Fruit fly (Drosophila melanogaster) whole organism, adult: ENCODE data around the gene Sgt.

Source experiments
- CG11617 ChIP-seq: fragments of 200-800 bp; sonication (Bioruptor generic); optimal IDR thresholded peaks from 2 replicates; lab custom pipeline; 2017; ENCODE audit warnings: mild to moderate bottlenecking, missing biosample characterization, missing genetic modification reagents, missing genetic modification characterization
- CG12768 ChIP-seq: fragments of 200-800 bp; sonication (Bioruptor generic); optimal IDR thresholded peaks from 2 replicates; lab custom pipeline; 2017; ENCODE audit warnings: missing biosample characterization, missing genetic modification characterization, mild to moderate bottlenecking, moderate library complexity, missing genetic modification reagents
- CG14711 ChIP-seq: fragments of 200-800 bp; sonication (Bioruptor generic); optimal IDR thresholded peaks from 2 replicates; lab custom pipeline; 2018; ENCODE audit warnings: missing biosample characterization, mild to moderate bottlenecking, missing genetic modification characterization, moderate library complexity
- CG1620 ChIP-seq: fragments of 200-800 bp; sonication (Bioruptor generic); optimal IDR thresholded peaks from 2 replicates; lab custom pipeline; 2016; ENCODE audit warnings: missing biosample characterization, missing genetic modification characterization
- CG33017 ChIP-seq: fragments of 200-800 bp; sonication (Bioruptor generic); optimal IDR thresholded peaks from 2 replicates; lab custom pipeline; 2018; ENCODE audit warnings: missing biosample characterization, mild to moderate bottlenecking, missing genetic modification characterization, moderate library complexity
- CG5204 ChIP-seq: fragments of 200-800 bp; sonication (Bioruptor generic); optimal IDR thresholded peaks from 2 replicates; lab custom pipeline; 2016; ENCODE audit warnings: missing biosample characterization, missing genetic modification characterization
- CG7045 ChIP-seq: fragments of 200-800 bp; sonication (Bioruptor generic); optimal IDR thresholded peaks from 2 replicates; lab custom pipeline; 2017; ENCODE audit warnings: missing biosample characterization, mild to moderate bottlenecking, missing genetic modification characterization
- CG7101 ChIP-seq: fragments of 200-800 bp; sonication (Bioruptor generic); optimal IDR thresholded peaks from 2 replicates; lab custom pipeline; 2018; ENCODE audit warnings: missing biosample characterization, mild to moderate bottlenecking, missing genetic modification characterization, moderate library complexity
- Clk ChIP-seq: fragments of 200-800 bp; sonication (Bioruptor generic); optimal IDR thresholded peaks from 2 replicates; lab custom pipeline; 2017; ENCODE audit warnings: missing biosample characterization, missing genetic modification characterization
- Crg-1 ChIP-seq: fragments of 200-800 bp; sonication (Bioruptor generic); optimal IDR thresholded peaks from 2 replicates; lab custom pipeline; 2016; ENCODE audit warnings: missing biosample characterization, missing genetic modification characterization
- Hr96 ChIP-seq: fragments of 200-800 bp; sonication (Bioruptor generic); optimal IDR thresholded peaks from 2 replicates; lab custom pipeline; 2016; ENCODE audit warnings: missing biosample characterization, missing genetic modification characterization
- Mnt ChIP-seq: fragments of 200-800 bp; sonication (Bioruptor generic); optimal IDR thresholded peaks from 2 replicates; lab custom pipeline; 2016; ENCODE audit warnings: missing biosample characterization, mild to moderate bottlenecking, missing genetic modification characterization
- bab1 ChIP-seq: fragments of 200-800 bp; sonication (Bioruptor generic); optimal IDR thresholded peaks from 3 replicates; lab custom pipeline; 2019; ENCODE audit warnings: missing biosample characterization, mild to moderate bottlenecking, missing genetic modification characterization, moderate library complexity
- cic ChIP-seq: fragments of 200-800 bp; sonication (Bioruptor generic); optimal IDR thresholded peaks from 2 replicates; lab custom pipeline; 2017; ENCODE audit warnings: missing biosample characterization, mild to moderate bottlenecking, missing genetic modification characterization, moderate library complexity
- cnc ChIP-seq, 2 experiments: fragments of >200 bp; optimal IDR thresholded peaks; 2 replicates each; lab custom pipeline; 2017
- kay ChIP-seq: fragments of 200-800 bp; sonication (Bioruptor generic); peaks from one replicate; lab custom pipeline; 2016; ENCODE audit warnings: missing biosample characterization, missing genetic modification characterization, borderline replicate concordance
- ovo ChIP-seq: fragments of 200-800 bp; sonication (Bioruptor generic); optimal IDR thresholded peaks from 2 replicates; lab custom pipeline; 2016; ENCODE audit warnings: missing biosample characterization, missing genetic modification characterization
- pad ChIP-seq: fragments of 200-800 bp; sonication (Bioruptor generic); optimal IDR thresholded peaks from 3 replicates; lab custom pipeline; 2017; ENCODE audit warnings: missing biosample characterization, missing genetic modification characterization, mild to moderate bottlenecking, moderate library complexity, missing genetic modification reagents
- tj ChIP-seq: fragments of 200-800 bp; sonication (Bioruptor generic); optimal IDR thresholded peaks from 3 replicates; lab custom pipeline; 2017; ENCODE audit warnings: missing biosample characterization, mild to moderate bottlenecking, missing genetic modification characterization, moderate library complexity
- toe ChIP-seq: fragments of 200-800 bp; sonication (Bioruptor generic); optimal IDR thresholded peaks from 2 replicates; lab custom pipeline; 2016; ENCODE audit warnings: missing biosample characterization, missing genetic modification characterization

The Sgt gene

DNA sequence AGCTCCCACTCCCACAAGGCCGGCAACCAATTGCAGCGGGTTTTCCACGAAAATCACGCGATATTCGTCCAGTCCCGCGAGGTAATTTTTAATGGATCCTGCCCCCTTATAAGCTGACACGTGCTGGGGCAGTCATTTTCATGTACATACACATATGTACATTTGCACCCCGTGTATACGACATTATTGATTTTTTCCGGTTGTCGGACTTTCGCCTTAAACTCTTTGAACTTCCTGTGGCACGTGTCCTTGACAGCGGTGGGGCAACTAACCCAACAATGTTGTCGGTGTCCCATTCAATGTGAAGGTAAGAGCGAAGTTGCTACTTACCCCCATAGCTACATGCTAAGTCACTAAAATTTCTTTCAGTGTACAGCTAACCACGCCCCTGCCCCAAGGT lies 19.3 kb upstream of the Sgt start:
- TF ChIP-seq Clk (GFP tag; lab: Kevin White, UChicago): no peak
- no peak for TF ChIP-seq CG12768 (GFP tag; lab: Kevin White, UChicago)
- TF ChIP-seq cic (GFP tag; lab: Kevin White, UChicago): no peak
- no peak for TF ChIP-seq CG11617 (GFP tag; lab: Kevin White, UChicago)
- no peak for TF ChIP-seq cnc (optimal IDR thresholded peaks at IDR 0.05; lab: Kevin White, UChicago)
- TF ChIP-seq CG33017 (tag; lab: Kevin White, UChicago): no peak
- TF ChIP-seq CG7101: no peak
- no peak for TF ChIP-seq CG14711 (tag; lab: Kevin White, UChicago)
- no peak for TF ChIP-seq ovo (GFP tag; lab: Kevin White, UChicago)
- no peak for TF ChIP-seq Crg-1 (GFP tag; lab: Kevin White, UChicago)
- TF ChIP-seq Hr96 (GFP tag; lab: Kevin White, UChicago): no peak
- TF ChIP-seq CG1620 (GFP tag; lab: Kevin White, UChicago): no peak

DNA sequence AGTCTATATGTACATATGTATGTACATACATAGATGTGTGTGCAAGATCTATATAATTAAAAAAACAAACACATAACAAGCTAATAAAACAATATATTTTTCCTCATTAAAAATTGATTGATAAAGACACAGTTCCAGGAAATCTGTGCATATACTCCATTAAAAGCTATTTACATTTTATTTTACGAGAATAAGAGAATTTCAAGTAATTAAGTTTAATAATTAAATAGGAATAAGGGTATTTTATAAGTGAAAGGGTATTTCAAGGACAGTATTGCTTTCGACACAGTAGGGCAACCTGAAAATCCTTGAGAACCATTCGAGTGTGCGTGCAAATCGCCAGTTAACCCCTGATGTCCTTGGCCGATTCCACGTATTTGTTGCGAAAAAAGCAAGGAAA lies 18.8 kb upstream of the Sgt start, which contains the start of gene CG5050:
Gene CG5050, plus strand, starts transcription at position 301 of the 400 bp plus-strand sequence.
- TF ChIP-seq pad: no peak
- no peak for TF ChIP-seq ovo (GFP tag; lab: Kevin White, UChicago)
- no peak for TF ChIP-seq CG7045 (GFP tag; lab: Kevin White, UChicago)
- no peak for TF ChIP-seq CG5204 (GFP tag; lab: Kevin White, UChicago)
- no peak for TF ChIP-seq kay (GFP tag; lab: Kevin White, UChicago)
- no peak for TF ChIP-seq Crg-1 (GFP tag; lab: Kevin White, UChicago)
- TF ChIP-seq Mnt: no peak
- TF ChIP-seq CG12768 (GFP tag; lab: Kevin White, UChicago): no peak
- no peak for TF ChIP-seq cnc (optimal IDR thresholded peaks at IDR 0.05; lab: Kevin White, UChicago)
- TF ChIP-seq CG33017 (tag; lab: Kevin White, UChicago): no peak
- no peak for TF ChIP-seq CG14711 (tag; lab: Kevin White, UChicago)
- TF ChIP-seq tj (GFP tag; lab: Kevin White, UChicago): no peak
- TF ChIP-seq Hr96 (GFP tag; lab: Kevin White, UChicago): no peak
- TF ChIP-seq CG7101: no peak
- TF ChIP-seq toe (GFP tag; lab: Kevin White, UChicago): no peak
- TF ChIP-seq CG1620 (GFP tag; lab: Kevin White, UChicago): no peak

DNA sequence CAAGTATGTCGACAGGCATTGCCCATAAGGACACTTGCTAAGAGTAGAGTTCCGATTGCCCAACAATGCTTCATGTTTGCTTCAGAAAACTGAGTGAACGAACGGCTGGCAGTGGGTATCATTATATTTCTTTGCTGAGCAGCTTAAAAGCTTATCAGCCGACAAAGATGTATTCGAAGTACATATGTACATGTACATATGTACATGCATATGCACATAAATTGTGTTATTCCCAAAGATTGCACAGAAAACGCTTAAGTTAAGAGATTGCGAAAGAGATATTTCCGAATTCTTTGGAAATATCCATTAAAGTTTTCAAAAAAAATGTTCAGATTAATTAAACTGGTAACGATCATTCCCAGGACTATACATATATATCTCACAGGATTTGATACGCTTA lies 15.6 kb upstream of the Sgt start, which contains the start of gene SPH93:
Gene SPH93, minus strand, starts transcription at position 101 of the 400 bp plus-strand sequence.
- TF ChIP-seq ovo (GFP tag; lab: Kevin White, UChicago) (no peak), cic (GFP tag; lab: Kevin White, UChicago) (no peak), CG7101 (no peak), Hr96 (GFP tag; lab: Kevin White, UChicago) (no peak), CG5204 (GFP tag; lab: Kevin White, UChicago) (no peak), toe (GFP tag; lab: Kevin White, UChicago) (no peak), CG11617 (GFP tag; lab: Kevin White, UChicago) (no peak), pad (no peak), CG12768 (GFP tag; lab: Kevin White, UChicago) (no peak), Mnt (no peak), bab1 (GFP tag; lab: Kevin White, UChicago) (no peak), CG1620 (GFP tag; lab: Kevin White, UChicago) (no peak), cnc (optimal IDR thresholded peaks at IDR 0.05; lab: Kevin White, UChicago) (no peak), CG33017 (tag; lab: Kevin White, UChicago) (no peak), CG7045 (GFP tag; lab: Kevin White, UChicago) (no peak), kay (GFP tag; lab: Kevin White, UChicago) (no peak), tj (GFP tag; lab: Kevin White, UChicago) (no peak)

DNA sequence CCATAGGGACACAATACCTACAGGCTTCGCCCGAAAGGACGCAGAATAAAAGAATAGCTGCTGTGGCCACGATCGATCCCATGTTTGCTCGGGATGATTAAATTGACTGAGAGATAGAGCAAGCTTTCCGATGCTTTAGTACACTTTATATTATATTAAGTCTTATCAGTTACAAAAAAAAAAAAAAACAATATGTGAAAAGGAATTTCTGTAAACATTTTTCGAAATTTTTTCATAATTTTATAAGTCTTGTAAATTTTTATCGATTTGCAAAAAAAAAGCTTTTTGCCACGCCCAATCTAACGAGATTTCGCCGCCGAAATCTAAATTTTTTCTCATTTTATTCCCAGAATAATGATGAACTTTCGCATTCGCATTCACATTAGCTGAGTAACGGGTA lies 13.5 kb upstream of the Sgt start, which contains the start of gene CG18563:
Gene CG18563, minus strand, starts transcription at position 101 of the 400 bp plus-strand sequence.
- TF ChIP-seq Hr96 (GFP tag; lab: Kevin White, UChicago) (no peak), CG1620 (GFP tag; lab: Kevin White, UChicago) (no peak), kay (GFP tag; lab: Kevin White, UChicago) (peak; percentile 70), Mnt (no peak)

DNA sequence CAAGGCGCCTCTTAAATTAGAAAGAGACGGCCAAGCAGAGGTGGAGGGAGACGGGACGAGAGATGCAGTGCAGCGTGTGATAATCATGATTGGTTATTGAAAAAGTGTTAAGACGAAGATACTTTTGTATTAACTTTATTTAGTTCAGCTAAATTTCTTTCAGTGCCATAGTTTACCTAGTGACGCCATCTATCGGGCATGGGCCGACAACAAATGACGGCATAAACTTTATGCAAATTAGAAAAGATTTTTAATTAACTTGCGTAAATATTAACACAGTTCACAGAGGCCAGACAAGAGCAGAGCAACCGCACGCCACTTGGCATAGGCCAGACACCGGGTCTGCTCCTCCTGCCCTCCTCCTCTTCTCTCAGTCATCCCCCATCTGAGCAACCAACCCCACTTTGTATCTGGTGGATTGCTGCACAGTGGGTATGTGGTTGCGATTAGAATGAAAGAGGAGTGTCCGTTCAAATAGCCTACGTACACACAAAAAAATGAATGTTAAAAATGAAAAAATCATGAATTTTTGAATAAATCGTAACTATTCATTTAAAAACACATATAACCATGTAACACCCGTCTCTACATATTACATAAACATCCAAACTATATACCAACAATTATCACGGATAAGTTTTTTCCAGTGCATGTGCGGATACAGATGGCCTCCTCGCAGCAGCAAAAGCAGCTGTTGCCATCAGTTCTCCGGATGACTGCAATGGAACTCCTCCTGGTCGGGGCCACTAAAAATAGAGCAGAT lies 5.3 kb upstream of the Sgt start:
- TF ChIP-seq tj (GFP tag; lab: Kevin White, UChicago) (no peak), toe (GFP tag; lab: Kevin White, UChicago) (peak; percentile 21), Mnt (no peak), Hr96 (GFP tag; lab: Kevin White, UChicago) (peak; percentile 37), pad (no peak), Crg-1 (GFP tag; lab: Kevin White, UChicago) (no peak), kay (GFP tag; lab: Kevin White, UChicago) (peak; percentile 30), CG5204 (GFP tag; lab: Kevin White, UChicago) (no peak), CG7101 (peak; percentile 23), CG1620 (GFP tag; lab: Kevin White, UChicago) (no peak), bab1 (GFP tag; lab: Kevin White, UChicago) (no peak), CG12768 (GFP tag; lab: Kevin White, UChicago) (no peak), CG14711 (tag; lab: Kevin White, UChicago) (no peak), cnc (optimal IDR thresholded peaks at IDR 0.05; lab: Kevin White, UChicago) (no peak), CG11617 (GFP tag; lab: Kevin White, UChicago) (no peak), CG7045 (GFP tag; lab: Kevin White, UChicago) (peak; percentile 61), ovo (GFP tag; lab: Kevin White, UChicago) (no peak), CG33017 (tag; lab: Kevin White, UChicago) (no peak), cic (GFP tag; lab: Kevin White, UChicago) (no peak), Clk (GFP tag; lab: Kevin White, UChicago) (no peak)
